Worm (Caenorhabditis elegans): ENCODE results near the gene clec-32.

DNA sequence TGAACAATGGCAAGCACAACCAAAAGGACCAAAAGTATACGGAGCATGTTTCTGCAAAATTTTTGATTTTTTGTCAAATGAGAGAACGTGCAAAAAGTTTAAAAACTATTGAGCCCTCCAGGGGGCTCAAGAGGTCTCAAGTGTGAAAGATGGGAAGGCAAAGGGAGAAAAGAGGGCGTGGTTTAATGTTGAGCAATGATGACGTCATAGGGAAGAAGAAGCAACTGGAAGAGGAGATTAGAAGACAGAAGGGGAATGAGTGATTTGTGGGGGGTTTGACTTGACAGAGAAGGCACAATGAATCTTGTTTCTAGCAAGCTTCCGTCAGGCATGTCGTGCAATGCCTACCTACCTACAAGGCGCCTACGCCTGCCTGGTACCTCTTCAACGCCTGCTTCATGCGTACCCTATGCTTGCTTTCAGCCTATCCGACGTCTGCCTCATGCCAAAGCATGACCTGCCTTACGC is 40.3 kb downstream of the clec-32 start, which contains the start of gene T20B3.14:
- TF ChIP-seq hmg-4 (GFP tag; optimal IDR thresholded peaks at IDR 0.05), result no peak
- TF ChIP-seq hnd-1 (tag; optimal IDR thresholded peaks at IDR 0.05), result no peak
- no peak for TF ChIP-seq tra-4 (tag; optimal IDR thresholded peaks at IDR 0.05)
- no peak for TF ChIP-seq ama-1 (optimal IDR thresholded peaks at IDR 0.05)
- no peak for TF ChIP-seq F13C5.2 (tag; optimal IDR thresholded peaks at IDR 0.05)
- TF ChIP-seq scrt-1 (GFP tag; IDR thresholded peaks at IDR 0.05), result no peak
- TF ChIP-seq ceh-13 (GFP tag; optimal IDR thresholded peaks at IDR 0.05), result no peak
- TF ChIP-seq sea-1 (GFP tag; conservative IDR thresholded peaks at IDR 0.05), result no peak
- TF ChIP-seq pes-1 (GFP tag; IDR thresholded peaks at IDR 0.05), result no peak
